Worm (Caenorhabditis elegans): ENCODE measurements around the gene Y59H11AM.1.

ce11 chrIV:8529039-8529438, 42.2 kb upstream of the Y59H11AM.1 start:
- TF ChIP-seq lin-39 (tag; optimal IDR thresholded peaks at IDR 0.05) (no peak), unc-62 (GFP tag; optimal IDR thresholded peaks at IDR 0.05) (no peak), ZK546.5 (tag; optimal IDR thresholded peaks at IDR 0.05) (no peak), nhr-25 (tag; optimal IDR thresholded peaks at IDR 0.05) (peak; percentile 92), ceh-82 (tag; optimal IDR thresholded peaks at IDR 0.05) (no peak), ztf-11 (tag; optimal IDR thresholded peaks at IDR 0.05) (no peak), sea-2 (GFP tag; optimal IDR thresholded peaks at IDR 0.05) (no peak), nhr-77 (tag; optimal IDR thresholded peaks at IDR 0.05) (no peak), ama-1 (optimal IDR thresholded peaks at IDR 0.05) (peak; percentile 36), unc-39 (tag; optimal IDR thresholded peaks at IDR 0.05) (no peak), eor-1 (tag; optimal IDR thresholded peaks at IDR 0.05) (no peak), tbx-2 (tag; optimal IDR thresholded peaks at IDR 0.05) (peak; percentile 41), R02D3.7 (tag; optimal IDR thresholded peaks at IDR 0.05) (no peak)
